Fruit fly (Drosophila melanogaster): ENCODE data around the gene Apc.

Gene Apc

DNA sequence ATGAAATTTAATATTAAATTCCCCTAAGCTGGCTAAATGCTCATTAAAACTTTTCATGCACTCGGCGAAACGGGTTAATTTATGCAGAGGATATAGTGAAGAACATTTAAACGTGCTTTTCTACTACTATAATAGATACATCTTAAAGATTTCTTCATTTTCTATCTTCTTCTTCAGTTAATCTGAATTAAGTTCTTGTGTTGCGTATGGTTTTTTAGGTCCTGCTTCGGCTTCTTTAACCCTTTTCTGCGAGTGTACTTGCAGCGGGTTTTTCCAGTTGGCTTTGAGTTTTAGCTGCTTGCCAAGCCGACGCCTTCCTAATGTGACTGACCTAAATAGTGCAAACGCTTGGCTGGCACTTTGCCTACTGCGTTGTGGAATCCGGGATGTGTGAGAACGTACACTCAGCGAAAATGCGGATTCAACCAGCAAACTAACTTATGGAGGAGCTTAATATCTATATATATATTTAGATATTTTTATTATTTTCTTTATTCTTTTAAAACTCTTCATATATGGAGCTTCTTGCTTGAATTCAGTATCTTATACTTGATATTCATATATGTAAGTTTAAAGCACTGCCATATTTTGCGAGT, 6.2 kb upstream of the Apc start (continued):
- TF ChIP-seq CG11902 (GFP tag; optimal IDR thresholded peaks at IDR 0.05): no peak
- peak; percentile 31 for TF ChIP-seq CG11762 (GFP tag; optimal IDR thresholded peaks at IDR 0.05; ENCODE audit: insufficient read depth)
- peak; percentile 32 for TF ChIP-seq dac (GFP tag; optimal IDR thresholded peaks at IDR 0.05)
- peak; percentile 62 for TF ChIP-seq CG6276 (GFP tag; optimal IDR thresholded peaks at IDR 0.05)
- TF ChIP-seq Hr39 (GFP tag; optimal IDR thresholded peaks at IDR 0.05): no peak
- TF ChIP-seq Ets96B (tag; optimal IDR thresholded peaks at IDR 0.05): peak; percentile 4
- peak; percentile 8 for TF ChIP-seq fd59A (GFP tag; optimal IDR thresholded peaks at IDR 0.05)
- no peak for TF ChIP-seq CG31627 (GFP tag; optimal IDR thresholded peaks at IDR 0.05)
- peak; percentile 86 for TF ChIP-seq eg (GFP tag; IDR thresholded peaks at IDR 0.05)
- TF ChIP-seq Eip75B (GFP tag; optimal IDR thresholded peaks at IDR 0.05): peak; percentile 40
- TF ChIP-seq CG4318 (GFP tag; optimal IDR thresholded peaks at IDR 0.05): peak; percentile 15
- peak; percentile 1 for TF ChIP-seq achi (GFP tag; optimal IDR thresholded peaks at IDR 0.05)
- TF ChIP-seq Eip78C (GFP tag): peak; percentile 63
- TF ChIP-seq CG6854 (GFP tag; optimal IDR thresholded peaks at IDR 0.05): no peak
- no peak for TF ChIP-seq esn (GFP tag; optimal IDR thresholded peaks at IDR 0.05)
- TF ChIP-seq CG6163 (GFP tag; IDR thresholded peaks at IDR 0.05): peak; percentile 67
- peak in 1 of 2 experiments; percentile 46 for TF ChIP-seq salr (GFP tag; optimal IDR thresholded peaks at IDR 0.05)
- TF ChIP-seq CG1621 (tag; optimal IDR thresholded peaks at IDR 0.05): no peak
- peak; percentile 6 for TF ChIP-seq net (GFP tag; optimal IDR thresholded peaks at IDR 0.05)
- peak; percentile 2 for TF ChIP-seq CG10631 (GFP tag; optimal IDR thresholded peaks at IDR 0.05)
- no peak for TF ChIP-seq CG10669 (GFP tag; optimal IDR thresholded peaks at IDR 0.05)

DNA sequence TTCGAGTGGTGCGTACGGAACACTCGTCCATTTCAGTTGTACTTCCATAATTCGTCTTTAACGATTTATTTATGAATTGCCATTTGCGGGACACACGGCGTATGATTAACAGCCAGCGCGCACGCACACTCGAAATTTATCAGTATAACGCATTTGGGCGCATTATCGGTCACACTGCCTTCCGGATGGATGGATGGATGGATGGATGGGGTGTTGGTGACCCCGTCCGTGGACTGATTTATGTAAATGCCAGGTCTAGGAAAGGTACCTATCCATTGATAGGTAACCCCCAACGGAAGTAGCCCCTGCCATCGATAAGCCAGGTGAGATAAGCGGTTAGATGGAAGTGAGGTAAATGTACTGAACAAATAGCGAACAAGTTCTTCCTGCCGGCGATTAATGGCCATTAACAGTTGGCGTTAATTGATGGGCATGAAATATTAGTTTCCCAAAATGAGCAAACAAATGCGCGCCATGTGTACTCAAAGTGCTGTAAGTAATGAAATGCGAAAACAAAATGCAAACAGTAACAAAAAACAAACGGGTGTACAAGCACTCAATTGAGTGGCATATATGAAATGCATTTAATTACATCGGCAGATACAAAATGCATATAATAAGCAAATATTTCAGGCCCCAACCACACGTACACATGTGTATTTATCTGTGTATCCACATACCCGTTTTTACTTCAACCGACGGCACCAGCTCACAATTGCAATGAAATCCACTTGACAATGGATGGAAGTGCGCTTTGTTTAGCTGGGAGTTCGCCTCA, 4.3 kb upstream of the Apc start:
- peak in 1 of 2 experiments; percentile 15 for TF ChIP-seq ss (GFP tag; optimal IDR thresholded peaks at IDR 0.05)
- TF ChIP-seq CG8319 (GFP tag; optimal IDR thresholded peaks at IDR 0.05): peak; percentile 76
- peak; percentile 56 for TF ChIP-seq Eip78C (GFP tag)
- no peak for TF ChIP-seq CG6854 (GFP tag; optimal IDR thresholded peaks at IDR 0.05)
- TF ChIP-seq fkh (GFP tag; optimal IDR thresholded peaks at IDR 0.05): peak; percentile 9
- TF ChIP-seq CG6808 (GFP tag; optimal IDR thresholded peaks at IDR 0.05): peak; percentile 1
- no peak for TF ChIP-seq CG6792 (GFP tag; optimal IDR thresholded peaks at IDR 0.05)

DNA sequence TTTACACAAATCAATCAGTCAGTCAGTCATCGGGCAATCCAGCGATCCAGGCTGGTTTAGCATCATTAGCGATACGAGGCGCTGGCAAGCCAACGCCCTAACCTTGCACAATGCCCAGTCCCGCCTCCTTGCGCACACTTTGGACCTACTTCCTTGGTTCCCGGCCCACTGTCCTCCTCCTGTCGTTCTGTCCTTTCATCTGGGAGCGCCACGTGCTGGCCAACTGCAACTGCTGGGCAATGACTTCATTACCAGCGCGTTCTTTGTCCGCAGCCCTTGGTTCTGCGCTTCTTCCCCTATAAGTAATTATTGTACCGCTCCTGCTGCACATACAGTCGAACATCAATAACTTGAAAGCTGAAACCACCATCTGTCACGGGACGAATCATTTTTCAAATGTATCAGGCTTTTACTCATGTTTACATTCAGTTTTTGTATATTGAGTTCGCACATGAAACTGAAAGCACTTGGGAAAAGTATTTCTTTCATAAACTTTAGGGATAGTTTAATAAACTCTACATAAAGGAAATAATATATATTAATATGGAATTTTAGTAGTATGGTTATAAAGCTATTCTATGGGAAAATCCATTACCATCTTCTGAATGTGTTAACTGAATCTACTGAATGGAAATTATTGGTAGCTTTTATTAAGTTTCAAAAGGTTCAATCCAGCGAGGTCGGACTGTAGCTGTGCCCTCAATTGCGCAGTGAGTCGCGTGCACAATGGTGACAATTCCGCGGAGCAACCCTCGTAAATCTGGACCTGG, 3.2 kb upstream of the Apc start:
- TF ChIP-seq Smox (GFP tag; optimal IDR thresholded peaks at IDR 0.05): peak; percentile 47
- no peak for TF ChIP-seq Lpt (GFP tag; optimal IDR thresholded peaks at IDR 0.05)
- no peak for TF ChIP-seq CG1621 (tag; optimal IDR thresholded peaks at IDR 0.05)
- TF ChIP-seq CG6808 (GFP tag; optimal IDR thresholded peaks at IDR 0.05): peak; percentile 69
- peak; percentile 85 for TF ChIP-seq Eip78C (GFP tag)
- TF ChIP-seq CG8119 (GFP tag; IDR thresholded peaks at IDR 0.05): no peak
- TF ChIP-seq CG3032 (tag; optimal IDR thresholded peaks at IDR 0.05): peak; percentile 63
- TF ChIP-seq lz (GFP tag; optimal IDR thresholded peaks at IDR 0.05): peak; percentile 34
- TF ChIP-seq fkh (GFP tag; optimal IDR thresholded peaks at IDR 0.05): no peak
- TF ChIP-seq Hr4 (GFP tag; optimal IDR thresholded peaks at IDR 0.05): peak; percentile 33
- TF ChIP-seq vri (GFP tag; optimal IDR thresholded peaks at IDR 0.05): no peak
- no peak for TF ChIP-seq CG6163 (GFP tag; IDR thresholded peaks at IDR 0.05)
- TF ChIP-seq CG7368 (GFP tag; optimal IDR thresholded peaks at IDR 0.05): peak; percentile 27
- no peak for TF ChIP-seq Hr38 (GFP tag; optimal IDR thresholded peaks at IDR 0.05)
- no peak for TF ChIP-seq Blimp-1 (GFP tag; optimal IDR thresholded peaks at IDR 0.05)
- peak; percentile 27 for TF ChIP-seq CG9139 (GFP tag; optimal IDR thresholded peaks at IDR 0.05)
- TF ChIP-seq CG8319 (GFP tag; optimal IDR thresholded peaks at IDR 0.05): peak; percentile 26
- peak; percentile 10 for TF ChIP-seq Ets21C (GFP tag; optimal IDR thresholded peaks at IDR 0.05)
- no peak for TF ChIP-seq Eip93F (GFP tag; optimal IDR thresholded peaks at IDR 0.05)
- peak; percentile 45 for TF ChIP-seq svp (GFP tag)
- peak; percentile 67 for TF ChIP-seq acj6 (GFP tag; optimal IDR thresholded peaks at IDR 0.05)
- TF ChIP-seq Sox14 (GFP tag; optimal IDR thresholded peaks at IDR 0.05): peak; percentile 12
- no peak for TF ChIP-seq dac (GFP tag; optimal IDR thresholded peaks at IDR 0.05)
- peak; percentile 21 for TF ChIP-seq CG8632 (GFP tag; optimal IDR thresholded peaks at IDR 0.05)
- no peak for TF ChIP-seq CG16779 (tag; optimal IDR thresholded peaks at IDR 0.05)
